Worm (Caenorhabditis elegans) whole organism, L4 larva: ENCODE measurements around the gene xpo-1.

Experiments used
- pqm-1 ChIP-seq: sonication (generic microtip); optimal IDR thresholded peaks from 2 replicates; lab custom pipeline; 2017; ENCODE audit warnings: missing biosample characterization, missing genetic modification characterization
- unc-62 ChIP-seq, 3 experiments: fragments of 150-350 bp in 1 of 3; sonication (generic microtip); optimal IDR thresholded peaks in 2 of 3; peaks in 1 of 3; 1 replicate in 1 of 3; 2 replicates in 2 of 3; lab custom pipeline; 2014 to 2017; ENCODE audit warnings: missing biosample characterization in 3 of 3, missing genetic modification characterization in 3 of 3, missing genetic modification reagents in 3 of 3, missing genotype in 1 of 3
- zag-1 ChIP-seq: fragments of 150-350 bp; optimal IDR thresholded peaks from 2 replicates; lab custom pipeline; 2014; ENCODE audit warnings: missing biosample characterization, missing genetic modification characterization
- zfp-3 ChIP-seq: fragments of 200-800 bp; sonication (Bioruptor generic); conservative IDR thresholded peaks from 2 replicates; pipeline ENCODE4 v1.3.6; 2022; ENCODE audit warnings: missing genetic modification reagents, missing genetic modification characterization, missing compliant biosample characterization
- ztf-11 ChIP-seq: fragments of 150-350 bp; optimal IDR thresholded peaks from 2 replicates; lab custom pipeline; 2014; ENCODE audit warnings: missing biosample characterization, missing genetic modification characterization

ce11 chrV:7839485-7839884, 34.6 kb downstream of the xpo-1 start, which contains the start of gene C37C3.12:
- TF ChIP-seq unc-62 (GFP tag; optimal IDR thresholded peaks at IDR 0.05 in 1 of 2; lab: Kevin White, UChicago) (no peak), unc-62 (tag; optimal IDR thresholded peaks at IDR 0.05; lab: Kevin White, UChicago) (no peak), zfp-3 (GFP tag; lab: Robert Waterston, UW) (no peak), ztf-11 (tag; lab: Kevin White, UChicago) (no peak), pqm-1 (tag; lab: Kevin White, UChicago) (no peak), zag-1 (tag; lab: Kevin White, UChicago) (no peak)
